Worm (Caenorhabditis elegans): ENCODE measurements around the gene M02H5.8.

M02H5.8 gene

DNA sequence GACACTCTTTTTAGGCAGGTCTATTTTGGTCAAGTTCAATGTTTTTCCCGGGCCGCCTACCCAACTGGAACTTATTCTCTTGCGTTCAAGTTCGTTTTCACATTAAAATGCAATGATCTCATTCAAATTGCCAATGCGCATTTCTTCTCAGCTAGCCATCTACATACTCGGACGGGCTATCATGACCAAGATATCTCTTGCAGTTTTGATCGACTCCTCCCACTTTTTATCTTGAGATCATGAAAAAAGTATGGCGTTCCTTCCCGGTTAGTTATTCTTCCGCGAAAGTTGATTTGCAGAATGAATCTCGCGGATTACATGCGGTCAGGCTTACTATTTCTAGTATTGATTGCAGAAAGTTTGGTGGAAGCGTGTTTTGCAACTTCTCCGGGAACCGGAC is 15.9 kb upstream of the M02H5.8 start, which contains the start of gene B0554.2 (continued):
- TF ChIP-seq nhr-47 (tag; optimal IDR thresholded peaks at IDR 0.05) (no peak), aha-1 (tag; optimal IDR thresholded peaks at IDR 0.05) (no peak), lir-3 (tag; optimal IDR thresholded peaks at IDR 0.05; ENCODE audit: poor library complexity) (no peak)

DNA sequence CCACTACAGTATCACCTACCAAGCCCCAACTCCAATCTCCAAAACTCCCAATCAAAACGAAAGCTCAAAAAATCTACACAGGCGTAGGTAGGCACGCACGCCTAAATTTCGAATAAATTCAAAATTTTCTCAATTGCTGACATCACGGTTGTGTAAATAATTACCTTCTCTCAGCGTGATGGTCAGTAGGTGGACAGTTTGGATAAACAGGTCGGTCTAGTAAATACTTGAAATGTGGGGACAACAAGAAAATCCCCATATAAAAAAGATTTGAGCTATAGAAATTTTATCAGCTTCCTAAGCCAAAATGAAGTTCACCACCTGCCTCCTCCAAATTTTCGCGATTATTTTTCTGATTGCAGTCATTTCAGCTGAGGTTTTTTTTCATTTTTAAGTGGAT is 11.7 kb upstream of the M02H5.8 start, which contains the start of gene B0554.1:
Gene B0554.1, plus strand, starts transcription at position 301 of the 400 bp plus-strand sequence.
- TF ChIP-seq pqm-1 (tag; optimal IDR thresholded peaks at IDR 0.05) (no peak), dsc-1 (tag; optimal IDR thresholded peaks at IDR 0.05) (no peak), lin-13 (GFP tag; optimal IDR thresholded peaks at IDR 0.05) (no peak), C04F5.9 (tag; optimal IDR thresholded peaks at IDR 0.05) (no peak)

DNA sequence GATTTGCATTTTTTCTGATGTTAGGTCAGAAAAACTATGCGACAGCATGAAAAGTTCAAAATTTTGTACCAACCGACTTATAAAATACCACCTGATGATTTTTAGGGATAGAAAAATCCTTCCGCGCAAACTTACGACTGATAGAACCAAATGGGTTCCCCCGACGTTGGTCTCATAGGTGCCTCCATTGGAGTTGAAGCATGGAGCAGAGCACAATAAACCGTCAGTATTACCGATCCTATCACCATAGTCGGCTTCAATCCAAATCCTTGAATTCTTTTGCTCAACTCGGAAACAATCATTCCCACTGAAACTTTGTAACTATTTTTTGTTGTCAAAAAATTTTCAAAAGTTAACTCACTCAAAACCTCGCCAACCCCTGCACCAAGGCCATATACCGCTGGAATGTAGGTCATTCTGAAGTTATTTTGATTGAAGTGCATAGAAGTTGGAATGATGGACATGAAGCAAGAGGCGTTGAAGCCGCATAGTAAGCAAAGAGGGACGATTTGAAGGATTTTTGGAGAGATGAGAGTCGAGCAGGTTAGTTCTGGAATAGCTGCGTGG is 10.5 kb upstream of the M02H5.8 start:
- no peak for TF ChIP-seq rnt-1 (tag; optimal IDR thresholded peaks at IDR 0.05)
- TF ChIP-seq efl-1 (optimal IDR thresholded peaks at IDR 0.05), result no peak
- peak in 1 of 2 experiments; percentile 21 for TF ChIP-seq efl-1 (GFP tag; optimal IDR thresholded peaks at IDR 0.05 in 1 of 2)

DNA sequence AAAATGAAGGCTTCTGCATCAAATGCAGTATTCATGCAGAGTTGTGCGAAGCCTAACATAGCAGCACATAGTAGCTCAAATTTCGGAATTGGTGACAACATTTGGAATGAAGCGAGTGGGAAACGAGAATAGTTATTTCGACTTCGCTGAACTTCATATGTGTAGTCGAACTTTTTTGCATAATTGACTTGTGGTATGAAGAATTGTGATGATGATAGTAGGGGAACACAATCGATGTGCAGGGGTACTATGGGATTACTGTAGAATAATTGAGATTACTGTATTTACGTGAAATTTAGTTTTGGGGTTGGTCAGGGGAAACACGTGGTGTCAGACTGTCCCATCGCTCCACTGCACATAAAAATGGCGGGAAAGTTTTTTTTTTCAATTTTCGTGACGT is 8.9 kb upstream of the M02H5.8 start, which contains the start of gene B0554.7:
Gene B0554.7, minus strand, starts transcription at position 101 of the 400 bp plus-strand sequence.
- TF ChIP-seq C16A3.4 (tag; optimal IDR thresholded peaks at IDR 0.05) (no peak), nhr-84 (tag; optimal IDR thresholded peaks at IDR 0.05) (no peak), ceh-90 (tag; optimal IDR thresholded peaks at IDR 0.05) (no peak), C04F5.9 (tag; optimal IDR thresholded peaks at IDR 0.05) (no peak), lin-14 (GFP tag; optimal IDR thresholded peaks at IDR 0.05) (no peak), vab-15 (tag; optimal IDR thresholded peaks at IDR 0.05) (no peak), ztf-11 (tag; optimal IDR thresholded peaks at IDR 0.05) (no peak), mef-2 (tag; optimal IDR thresholded peaks at IDR 0.05) (no peak), ceh-63 (GFP tag; optimal IDR thresholded peaks at IDR 0.05) (no peak), hlh-4 (tag; optimal IDR thresholded peaks at IDR 0.05) (no peak), ceh-8 (GFP tag; optimal IDR thresholded peaks at IDR 0.05) (no peak), fkh-10 (GFP tag; optimal IDR thresholded peaks at IDR 0.05) (no peak), rnt-1 (tag; optimal IDR thresholded peaks at IDR 0.05) (no peak), dsc-1 (tag; optimal IDR thresholded peaks at IDR 0.05) (no peak), nhr-20 (tag; optimal IDR thresholded peaks at IDR 0.05) (no peak), efl-1 (optimal IDR thresholded peaks at IDR 0.05) (no peak), efl-1 (GFP tag; optimal IDR thresholded peaks at IDR 0.05 in 1 of 2) (no peak), pax-3 (tag; optimal IDR thresholded peaks at IDR 0.05) (no peak), irx-1 (tag; optimal IDR thresholded peaks at IDR 0.05) (no peak)

DNA sequence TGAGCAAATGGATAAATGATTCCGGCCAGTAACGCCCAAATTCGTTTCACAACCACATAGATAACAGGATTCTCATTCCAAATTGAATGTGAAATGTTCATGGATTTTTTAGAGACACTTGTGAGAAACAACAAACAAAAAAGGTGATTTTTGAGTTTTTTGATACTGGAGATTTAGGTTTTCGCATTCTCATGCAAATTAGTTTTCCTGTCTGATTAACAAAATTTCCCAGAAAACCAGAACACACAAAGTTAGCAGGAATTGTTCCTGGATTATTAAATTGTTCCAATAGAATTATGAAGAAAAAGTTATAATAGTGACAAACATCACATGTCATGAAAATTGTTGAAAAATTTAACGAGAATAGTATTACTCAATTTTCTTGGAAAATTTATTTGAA is 6.6 kb upstream of the M02H5.8 start, which contains the start of gene srh-33:
Gene srh-33, minus strand, starts transcription at position 101 of the 400 bp plus-strand sequence.
- TF ChIP-seq fkh-8 (tag; optimal IDR thresholded peaks at IDR 0.05) (no peak), tlp-1 (tag; optimal IDR thresholded peaks at IDR 0.05) (no peak), fkh-4 (tag; optimal IDR thresholded peaks at IDR 0.05; ENCODE audit: borderline replicate concordance) (no peak), mab-9 (GFP tag; IDR thresholded peaks at IDR 0.05) (no peak), dpl-1 (GFP tag; optimal IDR thresholded peaks at IDR 0.05) (no peak), pag-3 (tag; optimal IDR thresholded peaks at IDR 0.05; ENCODE audit: borderline replicate concordance, insufficient read depth) (no peak), sup-37 (GFP tag; optimal IDR thresholded peaks at IDR 0.05) (no peak), egl-27 (tag; optimal IDR thresholded peaks at IDR 0.05) (no peak), nhr-71 (tag; optimal IDR thresholded peaks at IDR 0.05) (no peak), isw-1 (GFP tag; IDR thresholded peaks at IDR 0.05) (no peak), ztf-4 (tag; optimal IDR thresholded peaks at IDR 0.05) (no peak), C04F5.9 (tag; optimal IDR thresholded peaks at IDR 0.05) (no peak), irx-1 (tag; optimal IDR thresholded peaks at IDR 0.05) (no peak), aly-2 (tag; optimal IDR thresholded peaks at IDR 0.05) (no peak)

All from whole organism, L1 larva.